Fruit fly (Drosophila melanogaster): ENCODE results near the gene CG9287.

CG9287 gene

DNA sequence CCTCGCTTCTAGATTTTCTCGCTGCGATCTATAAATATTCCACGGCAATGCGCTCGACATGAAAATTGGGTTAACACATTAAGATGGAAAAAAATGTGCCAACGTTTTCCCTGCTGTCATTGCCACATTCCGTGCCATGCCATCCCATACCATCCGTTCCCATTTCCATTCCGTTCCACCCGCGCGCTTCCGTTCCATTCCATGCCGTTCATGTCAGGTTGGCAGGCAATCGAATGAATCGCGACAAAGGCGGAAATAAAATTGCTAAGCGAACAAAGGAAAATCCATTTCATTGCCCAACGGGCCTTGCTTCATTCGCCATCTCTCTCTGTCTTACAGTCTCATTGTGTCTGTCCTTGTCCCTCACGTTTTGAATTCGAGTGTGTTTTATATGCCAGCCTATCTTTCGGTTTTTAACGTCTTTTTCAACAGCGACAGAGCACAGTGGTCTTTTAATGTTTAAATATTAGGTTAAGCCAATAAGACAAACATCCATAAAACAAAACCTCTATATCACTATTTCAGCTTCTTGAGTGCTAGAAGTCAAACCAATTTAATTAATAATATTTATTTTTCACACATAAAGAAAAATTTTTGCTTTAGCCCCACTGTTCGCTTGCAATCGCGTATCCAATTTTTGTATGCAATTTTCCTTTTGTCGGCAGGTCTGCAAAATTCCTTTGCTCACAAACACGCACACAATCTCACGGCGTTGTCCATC is 45.8 kb downstream of the CG9287 start:
- TF ChIP-seq CG8478 (optimal IDR thresholded peaks at IDR 0.05) (no peak), CTCF (optimal IDR thresholded peaks at IDR 0.05) (no peak)

Measured in S2 (cell line).